Fruit fly (Drosophila melanogaster): ENCODE data around the gene CG34452.

dm6 chr3L:15708579-15708978, 20.9 kb upstream of the CG34452 start:
- TF ChIP-seq CG8319 (GFP tag; optimal IDR thresholded peaks at IDR 0.05) (no peak), CG10669 (GFP tag; optimal IDR thresholded peaks at IDR 0.05) (no peak)
